Worm (Caenorhabditis elegans): ENCODE measurements around the gene clec-162.

- TF ChIP-seq cog-1 (tag; optimal IDR thresholded peaks at IDR 0.05) (no peak), T22C8.4 (GFP tag; IDR thresholded peaks at IDR 0.05) (peak; percentile 88), tab-1 (GFP tag; IDR thresholded peaks at IDR 0.05) (no peak), flt-1 (GFP tag; IDR thresholded peaks at IDR 0.05) (no peak)
Measured at ce11 chrIII:9766175-9766574, 41.2 kb upstream of the clec-162 start, which contains the start of gene cbp-1.
